Worm (Caenorhabditis elegans): Measurements from ENCODE around the gene T24C4.2.

DNA sequence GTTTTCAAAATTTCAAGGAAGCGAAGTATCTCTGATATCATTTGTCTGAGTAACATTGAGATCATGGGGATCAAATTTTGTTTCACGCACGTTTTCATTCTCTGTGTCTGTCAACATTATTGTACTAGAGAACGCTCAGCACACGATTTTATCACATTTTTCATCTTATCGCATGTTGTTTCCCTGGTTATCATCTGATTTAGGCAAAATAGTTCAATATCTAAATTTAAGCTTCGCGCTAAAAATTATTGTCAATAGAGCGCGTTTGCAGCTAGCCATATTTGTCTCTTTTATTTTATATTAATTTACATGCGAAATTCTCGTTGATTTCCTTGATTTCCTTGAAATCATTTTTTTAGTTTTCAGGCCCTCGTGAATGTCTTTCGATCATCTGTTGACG, 24.3 kb downstream of the T24C4.2 start, which contains the start of gene K02F3.2:
- TF ChIP-seq hnd-1 (tag; optimal IDR thresholded peaks at IDR 0.05) (no peak), ama-1 (optimal IDR thresholded peaks at IDR 0.05) (no peak), tbx-37 (GFP tag; conservative IDR thresholded peaks at IDR 0.05) (no peak)
